Fruit fly (Drosophila melanogaster): ENCODE results near the gene CG5199.

CG5199 gene

dm6 chr3L:20404515-20404914, 48.1 kb downstream of the CG5199 start:
- TF ChIP-seq CG2199 (GFP tag; IDR thresholded peaks at IDR 0.05) = peak; percentile 69; the same call in 1 of the 3 replicates
- no peak for TF ChIP-seq dimm (GFP tag; IDR thresholded peaks at IDR 0.05)
- no peak for TF ChIP-seq Hand (GFP tag; optimal IDR thresholded peaks at IDR 0.05)
- TF ChIP-seq ken (GFP tag; IDR thresholded peaks at IDR 0.05) = 0 out of 3 replicates have a peak, but pooled peaks have one; percentile 22
- TF ChIP-seq crc (GFP tag; optimal IDR thresholded peaks at IDR 0.05) = no peak
- peak; percentile 93 for TF ChIP-seq Blimp-1 (GFP tag; optimal IDR thresholded peaks at IDR 0.05)
- TF ChIP-seq prd (optimal IDR thresholded peaks at IDR 0.05) = no peak
- no peak for TF ChIP-seq prd (GFP tag; IDR thresholded peaks at IDR 0.05)
- TF ChIP-seq CG18619 (GFP tag; optimal IDR thresholded peaks at IDR 0.05) = no peak
- TF ChIP-seq ci (GFP tag; IDR thresholded peaks at IDR 0.05) = peak; percentile 9; the same call in 1 of the 3 replicates
- TF ChIP-seq CG1602 (GFP tag; optimal IDR thresholded peaks at IDR 0.05) = no peak
- peak; percentile 21 for TF ChIP-seq CG15479 (GFP tag; optimal IDR thresholded peaks at IDR 0.05)
- peak; percentile 20 for TF ChIP-seq Med (GFP tag)
- peak; percentile 5 for TF ChIP-seq HLHmδ (GFP tag; optimal IDR thresholded peaks at IDR 0.05)

dm6 chr3L:20403493-20404379, 48.9 kb downstream of the CG5199 start:
- TF ChIP-seq CG13894 (tag; optimal IDR thresholded peaks at IDR 0.05) (peak; percentile 76), bab2 (GFP tag; optimal IDR thresholded peaks at IDR 0.05) (no peak), dan (GFP tag; IDR thresholded peaks at IDR 0.05) (no peak), CG10274 (GFP tag; optimal IDR thresholded peaks at IDR 0.05) (no peak), CG6254 (GFP tag; optimal IDR thresholded peaks at IDR 0.05) (no peak), emc (GFP tag; optimal IDR thresholded peaks at IDR 0.05) (no peak), sqz (GFP tag; optimal IDR thresholded peaks at IDR 0.05) (peak; percentile 9), E2f1 (GFP tag; IDR thresholded peaks at IDR 0.05) (no peak), slp2 (GFP tag; optimal IDR thresholded peaks at IDR 0.05) (no peak), cas (GFP tag; IDR thresholded peaks at IDR 0.05) (no peak), disco-r (GFP tag; optimal IDR thresholded peaks at IDR 0.05) (no peak), oc (tag; optimal IDR thresholded peaks at IDR 0.05) (no peak), CG8924 (tag; optimal IDR thresholded peaks at IDR 0.05) (no peak), pho (GFP tag; optimal IDR thresholded peaks at IDR 0.05) (no peak), CG10959 (GFP tag; IDR thresholded peaks at IDR 0.05) (no peak), Myb (GFP tag; optimal IDR thresholded peaks at IDR 0.05) (peak; percentile 21), CG4820 (GFP tag; optimal IDR thresholded peaks at IDR 0.05) (no peak), CG33557 (GFP tag; optimal IDR thresholded peaks at IDR 0.05) (no peak), Fer3 (tag; optimal IDR thresholded peaks at IDR 0.05) (no peak), CG31365 (tag; optimal IDR thresholded peaks at IDR 0.05) (no peak), Sox102F (GFP tag; optimal IDR thresholded peaks at IDR 0.05) (no peak), lmd (GFP tag; IDR thresholded peaks at IDR 0.05) (no peak), sens (GFP tag) (peak; percentile 69), CG1603 (tag; optimal IDR thresholded peaks at IDR 0.05) (peak; percentile 23), Bteb2 (GFP tag; optimal IDR thresholded peaks at IDR 0.05) (no peak), CG8388 (GFP tag; optimal IDR thresholded peaks at IDR 0.05) (no peak), CG12299 (tag; optimal IDR thresholded peaks at IDR 0.05) (no peak), CG3163 (GFP tag; optimal IDR thresholded peaks at IDR 0.05) (no peak), jigr1 (GFP tag; IDR thresholded peaks at IDR 0.05) (no peak), NFAT (GFP tag; IDR thresholded peaks at IDR 0.05) (no peak), chinmo (GFP tag; IDR thresholded peaks at IDR 0.05; ENCODE audit: partially characterized antibody) (peak; percentile 66; the same call in 1 of the 4 replicates), Dek (tag; optimal IDR thresholded peaks at IDR 0.05) (no peak), Asciz (GFP tag; optimal IDR thresholded peaks at IDR 0.05) (no peak), Ravus (GFP tag; IDR thresholded peaks at IDR 0.05) (no peak), TFAM (GFP tag; optimal IDR thresholded peaks at IDR 0.05) (no peak)
